Worm (Caenorhabditis elegans): Measurements from ENCODE around the gene fbxa-196.

fbxa-196 gene

ce11 chrV:6414985-6415384 lies 33.5 kb upstream of the fbxa-196 start, which contains the start of gene cht-6:
cht-6 (plus strand) TSS chrV:6414993.
- no peak for TF ChIP-seq flt-1 (GFP tag; IDR thresholded peaks at IDR 0.05)
- no peak for TF ChIP-seq cog-1 (tag; optimal IDR thresholded peaks at IDR 0.05)
- no peak for TF ChIP-seq ref-1 (GFP tag; conservative IDR thresholded peaks at IDR 0.05)
- no peak for TF ChIP-seq ztf-23 (GFP tag; IDR thresholded peaks at IDR 0.05)
- no peak for TF ChIP-seq med-1 (GFP tag; optimal IDR thresholded peaks at IDR 0.05; ENCODE audit: insufficient read depth)
- no peak for TF ChIP-seq tab-1 (GFP tag; IDR thresholded peaks at IDR 0.05)
- TF ChIP-seq klf-2 (GFP tag; conservative IDR thresholded peaks at IDR 0.05), result no peak
- no peak for TF ChIP-seq ztf-29 (GFP tag; IDR thresholded peaks at IDR 0.05)
- TF ChIP-seq T22C8.4 (GFP tag; IDR thresholded peaks at IDR 0.05), result no peak

DNA sequence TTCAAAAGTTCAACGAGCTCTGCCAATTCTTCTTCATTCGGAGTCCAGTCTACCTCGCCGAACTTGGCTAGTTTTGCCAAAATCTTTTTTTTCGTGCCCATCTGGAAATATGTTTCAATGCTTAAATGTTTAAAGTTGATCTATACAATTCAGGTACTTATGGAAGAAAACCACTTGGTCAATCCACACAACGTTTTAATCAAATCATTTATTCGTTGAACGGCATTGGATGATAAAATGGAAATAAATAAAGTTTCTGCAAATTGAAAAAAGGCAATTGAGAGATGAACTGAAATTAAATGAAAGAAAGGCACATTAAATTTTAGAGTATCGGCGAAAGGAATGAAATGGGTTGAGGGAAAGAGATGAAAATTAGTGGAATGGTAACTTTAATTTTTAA lies 24.4 kb upstream of the fbxa-196 start, which contains the start of gene urb-1:
Gene urb-1, minus strand, starts transcription at position 101 of the 400 bp plus-strand sequence.
- no peak for TF ChIP-seq klf-2 (GFP tag; conservative IDR thresholded peaks at IDR 0.05)
- TF ChIP-seq flt-1 (GFP tag; IDR thresholded peaks at IDR 0.05), result no peak
- TF ChIP-seq tab-1 (GFP tag; IDR thresholded peaks at IDR 0.05), result no peak
- TF ChIP-seq ref-1 (GFP tag; conservative IDR thresholded peaks at IDR 0.05), result no peak
- TF ChIP-seq ztf-23 (GFP tag; IDR thresholded peaks at IDR 0.05), result no peak
- no peak for TF ChIP-seq med-1 (GFP tag; optimal IDR thresholded peaks at IDR 0.05; ENCODE audit: insufficient read depth)
- TF ChIP-seq cog-1 (tag; optimal IDR thresholded peaks at IDR 0.05), result no peak
- TF ChIP-seq T22C8.4 (GFP tag; IDR thresholded peaks at IDR 0.05), result no peak
- no peak for TF ChIP-seq ztf-29 (GFP tag; IDR thresholded peaks at IDR 0.05)

DNA sequence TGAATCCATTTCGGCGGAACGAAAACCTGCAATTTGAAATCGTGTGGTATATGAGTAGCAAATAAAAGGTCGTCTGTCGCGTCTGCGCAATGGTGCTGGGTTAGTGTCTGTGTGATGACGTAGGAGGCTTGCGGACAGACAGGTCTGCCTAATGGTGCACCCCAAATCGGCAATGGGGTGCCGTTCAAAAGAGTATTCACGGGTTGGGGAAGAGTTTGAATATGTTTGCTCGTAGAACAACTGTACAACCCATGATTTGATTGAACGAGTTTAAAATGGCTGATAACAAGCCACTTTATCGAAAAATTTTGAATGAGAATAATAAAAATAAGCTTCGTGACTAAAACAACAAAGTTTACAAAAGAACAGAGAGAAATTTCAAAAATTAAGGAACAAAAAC lies 22.5 kb upstream of the fbxa-196 start, which contains the start of gene T05H4.11:
Gene T05H4.11, minus strand, starts transcription at position 335 of the 400 bp plus-strand sequence.
- TF ChIP-seq T22C8.4 (GFP tag; IDR thresholded peaks at IDR 0.05), result no peak
- TF ChIP-seq cog-1 (tag; optimal IDR thresholded peaks at IDR 0.05), result no peak
- TF ChIP-seq flt-1 (GFP tag; IDR thresholded peaks at IDR 0.05), result 0 out of 2 replicates have a peak, but pooled peaks have one; percentile 31

- no peak for TF ChIP-seq ztf-23 (GFP tag; IDR thresholded peaks at IDR 0.05)
- TF ChIP-seq cog-1 (tag; optimal IDR thresholded peaks at IDR 0.05), result no peak
- TF ChIP-seq ztf-29 (GFP tag; IDR thresholded peaks at IDR 0.05), result no peak
- TF ChIP-seq flt-1 (GFP tag; IDR thresholded peaks at IDR 0.05), result no peak
- no peak for TF ChIP-seq klf-2 (GFP tag; conservative IDR thresholded peaks at IDR 0.05)
- no peak for TF ChIP-seq T22C8.4 (GFP tag; IDR thresholded peaks at IDR 0.05)
- no peak for TF ChIP-seq med-1 (GFP tag; optimal IDR thresholded peaks at IDR 0.05; ENCODE audit: insufficient read depth)
- TF ChIP-seq ref-1 (GFP tag; conservative IDR thresholded peaks at IDR 0.05), result no peak
- TF ChIP-seq tab-1 (GFP tag; IDR thresholded peaks at IDR 0.05), result no peak
Measured at ce11 chrV:6426843-6427242, 21.6 kb upstream of the fbxa-196 start, which contains the start of gene atp-4. atp-4 (minus strand) TSS chrV:6427112.

ce11 chrV:6427433-6427832 lies 21.0 kb upstream of the fbxa-196 start:
- no peak for TF ChIP-seq ref-1 (GFP tag; conservative IDR thresholded peaks at IDR 0.05)
- no peak for TF ChIP-seq T22C8.4 (GFP tag; IDR thresholded peaks at IDR 0.05)
- TF ChIP-seq klf-2 (GFP tag; conservative IDR thresholded peaks at IDR 0.05), result no peak
- TF ChIP-seq ztf-23 (GFP tag; IDR thresholded peaks at IDR 0.05), result no peak; the same call in 1 of the 2 replicates
- TF ChIP-seq tab-1 (GFP tag; IDR thresholded peaks at IDR 0.05), result no peak
- TF ChIP-seq ztf-29 (GFP tag; IDR thresholded peaks at IDR 0.05), result no peak
- TF ChIP-seq cog-1 (tag; optimal IDR thresholded peaks at IDR 0.05), result no peak
- no peak for TF ChIP-seq med-1 (GFP tag; optimal IDR thresholded peaks at IDR 0.05; ENCODE audit: insufficient read depth)
- TF ChIP-seq flt-1 (GFP tag; IDR thresholded peaks at IDR 0.05), result no peak

- no peak for TF ChIP-seq klf-2 (GFP tag; conservative IDR thresholded peaks at IDR 0.05)
- TF ChIP-seq T22C8.4 (GFP tag; IDR thresholded peaks at IDR 0.05), result no peak
- TF ChIP-seq med-1 (GFP tag; optimal IDR thresholded peaks at IDR 0.05; ENCODE audit: insufficient read depth), result no peak
- TF ChIP-seq ref-1 (GFP tag; conservative IDR thresholded peaks at IDR 0.05), result no peak
- no peak for TF ChIP-seq ztf-29 (GFP tag; IDR thresholded peaks at IDR 0.05)
Measured at ce11 chrV:6429870-6430339, 18.6 kb upstream of the fbxa-196 start, which contains the start of gene alh-4. alh-4 (minus strand) TSS chrV:6429920.

- TF ChIP-seq T22C8.4 (GFP tag; IDR thresholded peaks at IDR 0.05), result no peak
Measured at ce11 chrV:6430526-6431371, 17.7 kb upstream of the fbxa-196 start.

DNA sequence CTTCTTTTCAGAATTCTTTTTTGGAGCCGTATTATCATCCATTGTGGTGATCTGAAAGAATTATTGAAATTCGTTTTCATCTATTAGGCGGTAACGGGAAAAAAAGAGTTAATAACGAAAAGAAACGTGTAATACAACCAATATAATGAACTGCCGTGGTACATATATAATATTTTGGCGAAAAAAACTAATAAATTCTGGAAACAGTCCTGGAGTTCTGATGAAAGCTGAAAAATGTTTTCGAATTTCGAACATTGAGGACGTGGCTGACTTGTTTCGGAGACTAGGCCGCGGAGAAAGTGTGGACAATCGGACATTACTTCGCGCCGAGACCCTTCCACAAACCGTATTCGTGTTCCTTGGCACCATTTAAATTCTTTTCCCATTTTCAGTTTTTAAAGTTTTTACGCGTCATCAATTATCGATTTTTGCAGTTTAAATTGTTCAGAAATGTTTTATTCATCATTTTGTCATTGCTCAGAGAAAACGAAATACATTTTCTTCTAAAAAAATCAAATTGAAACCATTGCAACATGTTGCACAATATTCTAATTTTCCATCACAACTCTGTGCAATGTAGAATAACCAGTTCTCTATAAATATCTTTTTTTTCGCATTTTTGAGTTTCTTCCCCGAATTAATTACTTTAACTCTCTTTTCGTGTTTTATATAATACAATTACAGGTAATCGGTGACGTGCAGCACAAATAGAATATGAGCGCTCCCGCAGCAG lies 14.8 kb upstream of the fbxa-196 start, which contains the start of the genes gad-1 and erfa-1:
Gene gad-1, minus strand, starts transcription at position 51 of the 733 bp plus-strand sequence.
Gene erfa-1, plus strand, starts transcription at position 683 of the 733 bp plus-strand sequence.
- TF ChIP-seq ztf-23 (GFP tag; IDR thresholded peaks at IDR 0.05) (no peak), T22C8.4 (GFP tag; IDR thresholded peaks at IDR 0.05) (peak; percentile 6; the same call in 1 of the 2 replicates)

- no peak for TF ChIP-seq ref-1 (GFP tag; conservative IDR thresholded peaks at IDR 0.05)
- TF ChIP-seq klf-2 (GFP tag; conservative IDR thresholded peaks at IDR 0.05), result no peak
- TF ChIP-seq flt-1 (GFP tag; IDR thresholded peaks at IDR 0.05), result no peak
- no peak for TF ChIP-seq ztf-23 (GFP tag; IDR thresholded peaks at IDR 0.05)
- TF ChIP-seq med-1 (GFP tag; optimal IDR thresholded peaks at IDR 0.05; ENCODE audit: insufficient read depth), result no peak
- no peak for TF ChIP-seq cog-1 (tag; optimal IDR thresholded peaks at IDR 0.05)
- TF ChIP-seq tab-1 (GFP tag; IDR thresholded peaks at IDR 0.05), result no peak
- no peak for TF ChIP-seq ztf-29 (GFP tag; IDR thresholded peaks at IDR 0.05)
- TF ChIP-seq T22C8.4 (GFP tag; IDR thresholded peaks at IDR 0.05), result no peak
Measured at ce11 chrV:6436332-6436731, 12.1 kb upstream of the fbxa-196 start, which contains the start of gene hpo-19. hpo-19 (plus strand) TSS chrV:6436645.
